Worm (Caenorhabditis elegans) whole organism, L1 larva: ENCODE measurements around the gene sru-39.
A peak's percentile ranks its signal among the peaks of the same experiment; 100 is the strongest.

ENCODE experiments used
- C04F5.9 ChIP-seq: sonication (generic microtip); optimal IDR thresholded peaks from 2 replicates; lab custom pipeline; 2016; ENCODE audit warnings: missing genetic modification characterization, missing compliant biosample characterization
- C34B4.2 ChIP-seq: sonication (generic microtip); optimal IDR thresholded peaks from 2 replicates; lab custom pipeline; 2017; ENCODE audit warnings: mild to moderate bottlenecking, missing genetic modification characterization, missing compliant biosample characterization
- aha-1 ChIP-seq: fragments of 150-350 bp; optimal IDR thresholded peaks from 2 replicates; lab custom pipeline; 2014; ENCODE audit warnings: missing biosample characterization, missing genetic modification characterization
- alr-1 ChIP-seq: fragments of 200-800 bp; sonication (Bioruptor generic); optimal IDR thresholded peaks from 2 replicates; lab custom pipeline; 2018; ENCODE audit warnings: borderline replicate concordance, mild to moderate bottlenecking, missing genetic modification characterization, missing compliant biosample characterization
- ceh-8 ChIP-seq: fragments of 200-800 bp; sonication (Bioruptor generic); optimal IDR thresholded peaks from 2 replicates; lab custom pipeline; 2018; ENCODE audit warnings: mild to moderate bottlenecking, missing genetic modification characterization, moderate library complexity, missing compliant biosample characterization
- ceh-88 ChIP-seq: fragments of 200-800 bp; sonication (Bioruptor generic); IDR thresholded peaks from 2 replicates; pipeline ENCODE4 v1.3.6; 2022; ENCODE audit warnings: missing genetic modification characterization, missing compliant biosample characterization
- dsc-1 ChIP-seq: sonication (generic microtip); optimal IDR thresholded peaks from 2 replicates; lab custom pipeline; 2016; ENCODE audit warnings: mild to moderate bottlenecking, missing genetic modification characterization, missing compliant biosample characterization
- efl-1 ChIP-seq, 4 experiments: fragments of 150-350 bp; optimal IDR thresholded peaks in 3 of 4; peaks in 1 of 4; 1 replicate in 1 of 4; 2 replicates in 3 of 4; lab custom pipeline; 2014; ENCODE audit warnings: missing biosample characterization in 2 of 4, missing genetic modification characterization in 2 of 4, missing genetic modification reagents in 2 of 4
- elt-2 ChIP-seq: sonication (generic microtip); optimal IDR thresholded peaks from 2 replicates; lab custom pipeline; 2016; ENCODE audit warnings: missing genetic modification characterization, mild to moderate bottlenecking, inconsistent platforms, missing compliant biosample characterization, missing genetic modification reagents
- ets-5 ChIP-seq: fragments of 200-800 bp; sonication (Bioruptor generic); IDR thresholded peaks from 2 replicates; pipeline ENCODE4 v1.3.6; 2022; ENCODE audit warnings: missing genetic modification characterization, missing compliant biosample characterization
- fkh-10 ChIP-seq: sonication (generic microtip); optimal IDR thresholded peaks from 2 replicates; lab custom pipeline; 2017; ENCODE audit warnings: missing biosample characterization, missing genetic modification reagents, missing genetic modification characterization
- fkh-4 ChIP-seq: sonication (generic microtip); optimal IDR thresholded peaks from 2 replicates; lab custom pipeline; 2016; ENCODE audit warnings: missing compliant biosample characterization, missing genetic modification characterization, borderline replicate concordance
- fkh-8 ChIP-seq: sonication (generic microtip); optimal IDR thresholded peaks from 2 replicates; lab custom pipeline; 2016; ENCODE audit warnings: mild to moderate bottlenecking, missing genetic modification characterization, missing compliant biosample characterization
- jun-1 ChIP-seq: fragments of 150-350 bp; optimal IDR thresholded peaks from 2 replicates; lab custom pipeline; 2014; ENCODE audit warnings: missing biosample characterization, missing genetic modification reagents, missing genetic modification characterization
- lin-35 ChIP-seq, 2 experiments: fragments of 150-350 bp; optimal IDR thresholded peaks; 2 replicates each; lab custom pipeline; 2014; ENCODE audit warnings: missing biosample characterization in 2 of 2, missing genetic modification characterization in 2 of 2, missing genetic modification reagents in 2 of 2
- lsy-2 ChIP-seq, 2 experiments: fragments of 150-350 bp; optimal IDR thresholded peaks; 2 replicates each; lab custom pipeline; 2014; ENCODE audit warnings: missing biosample characterization in 2 of 2, missing genetic modification characterization in 2 of 2
- mdl-1 ChIP-seq, 2 experiments: fragments of 150-350 bp; optimal IDR thresholded peaks; 2 replicates each; lab custom pipeline; 2014 to 2017; ENCODE audit warnings: missing biosample characterization in 2 of 2, missing genetic modification characterization in 2 of 2, inconsistent platforms in 1 of 2
- mef-2 ChIP-seq: fragments of 150-350 bp; optimal IDR thresholded peaks from 2 replicates; lab custom pipeline; 2014; ENCODE audit warnings: missing biosample characterization, missing genetic modification characterization
- nhr-12 ChIP-seq: sonication (generic microtip); optimal IDR thresholded peaks from 2 replicates; lab custom pipeline; 2017; ENCODE audit warnings: missing biosample characterization, missing genetic modification characterization
- nhr-20 ChIP-seq: sonication (generic microtip); optimal IDR thresholded peaks from 2 replicates; lab custom pipeline; 2016; ENCODE audit warnings: mild to moderate bottlenecking, missing genetic modification characterization, missing compliant biosample characterization
- nhr-237 ChIP-seq: fragments of 150-350 bp; optimal IDR thresholded peaks from 2 replicates; lab custom pipeline; 2014; ENCODE audit warnings: missing biosample characterization, missing genetic modification characterization
- nhr-47 ChIP-seq: sonication (generic microtip); optimal IDR thresholded peaks from 2 replicates; lab custom pipeline; 2016; ENCODE audit warnings: mild to moderate bottlenecking, missing genetic modification characterization, moderate library complexity, missing compliant biosample characterization
- nhr-71 ChIP-seq: sonication (generic microtip); optimal IDR thresholded peaks from 2 replicates; lab custom pipeline; 2016; ENCODE audit warnings: mild to moderate bottlenecking, missing genetic modification characterization, moderate library complexity, missing compliant biosample characterization
- nhr-77 ChIP-seq: fragments of 150-350 bp; optimal IDR thresholded peaks from 2 replicates; lab custom pipeline; 2014; ENCODE audit warnings: missing biosample characterization, missing genetic modification characterization
- pag-3 ChIP-seq: sonication (generic microtip); optimal IDR thresholded peaks from 2 replicates; lab custom pipeline; 2017; ENCODE audit warnings: missing genetic modification characterization, mild to moderate bottlenecking, missing compliant biosample characterization, antibody characterized with exemption, borderline replicate concordance; ENCODE audit not compliant: insufficient read depth
- pax-3 ChIP-seq: fragments of 200-800 bp; sonication (Bioruptor generic); optimal IDR thresholded peaks from 2 replicates; lab custom pipeline; 2018; ENCODE audit warnings: mild to moderate bottlenecking, missing genetic modification characterization, moderate library complexity, missing compliant biosample characterization
- unc-98 ChIP-seq: fragments of 200-800 bp; sonication (Bioruptor generic); IDR thresholded peaks from 2 replicates; pipeline ENCODE4 v1.3.6; 2022; ENCODE audit warnings: missing genetic modification characterization, missing compliant biosample characterization
- xbp-1 ChIP-seq: sonication (generic microtip); optimal IDR thresholded peaks from 2 replicates; lab custom pipeline; 2016; ENCODE audit warnings: missing genetic modification characterization, missing compliant biosample characterization
- zag-1 ChIP-seq: fragments of 150-350 bp; optimal IDR thresholded peaks from 2 replicates; lab custom pipeline; 2014; ENCODE audit warnings: missing biosample characterization, missing genetic modification characterization
- zip-4 ChIP-seq: fragments of 200-800 bp; sonication (Bioruptor generic); optimal IDR thresholded peaks from 2 replicates; lab custom pipeline; 2018; ENCODE audit warnings: mild to moderate bottlenecking, missing genetic modification characterization, moderate library complexity, missing compliant biosample characterization

Gene sru-39

DNA sequence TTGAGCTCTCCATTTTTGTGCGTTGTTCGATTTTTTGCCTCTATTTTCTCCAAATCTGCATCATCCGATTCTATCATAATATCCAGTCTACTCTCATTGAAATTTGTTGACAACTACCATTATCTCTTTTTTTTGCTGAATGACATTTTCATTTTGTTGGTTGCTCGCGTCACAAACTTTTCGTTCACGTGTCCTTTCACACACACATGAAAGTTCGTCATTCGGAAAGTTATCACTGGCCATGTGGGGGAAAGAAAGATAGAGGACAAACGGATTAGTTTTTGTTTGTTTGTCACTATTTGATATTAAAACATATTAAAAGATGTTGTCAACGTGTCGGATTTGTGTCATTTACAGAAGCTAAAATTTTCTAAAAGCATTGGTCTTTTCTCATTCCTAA, 8.3 kb upstream of the sru-39 start:
- no peak for TF ChIP-seq ets-5 (GFP tag; lab: Robert Waterston, UW)
- TF ChIP-seq nhr-71 (tag; lab: Kevin White, UChicago): peak; percentile 42
- peak; percentile 11 for TF ChIP-seq nhr-47 (tag; lab: Kevin White, UChicago)
- peak; percentile 7 for TF ChIP-seq elt-2
- TF ChIP-seq fkh-8: peak; percentile 62
- TF ChIP-seq pax-3 (tag; lab: Kevin White, UChicago): peak; percentile 39
- TF ChIP-seq dsc-1 (tag; lab: Kevin White, UChicago): peak; percentile 46
- peak in 1 of 2 experiments; percentile 8 for TF ChIP-seq lsy-2 (tag; optimal IDR thresholded peaks at IDR 0.05; lab: Kevin White, UChicago)
- no peak for TF ChIP-seq mdl-1 (tag; optimal IDR thresholded peaks at IDR 0.05; lab: Kevin White, UChicago)

DNA sequence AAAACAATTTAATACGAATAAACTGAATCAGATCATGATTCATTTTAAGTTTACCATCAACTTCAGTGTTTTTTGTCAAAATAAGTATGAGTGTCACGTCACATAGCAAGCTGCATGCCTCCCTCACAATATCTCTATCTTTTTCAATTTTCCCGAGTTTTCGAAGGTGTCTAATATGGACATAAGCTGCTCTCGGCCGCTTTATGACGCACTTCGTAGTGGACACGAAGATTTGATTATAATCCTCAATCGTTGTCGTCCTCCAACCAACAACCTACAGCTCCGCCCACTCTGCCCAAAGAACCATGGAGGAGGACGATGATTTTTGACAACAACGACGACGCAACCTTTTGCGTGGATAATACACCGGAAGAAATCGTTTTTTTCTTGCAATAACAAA, 7.3 kb upstream of the sru-39 start:
- TF ChIP-seq fkh-10 (GFP tag; lab: Kevin White, UChicago) (peak; percentile 24), alr-1 (no peak), zip-4 (no peak), zag-1 (tag; lab: Kevin White, UChicago) (no peak), dsc-1 (tag; lab: Kevin White, UChicago) (peak; percentile 77), ceh-88 (no peak), C34B4.2 (tag; lab: Kevin White, UChicago) (no peak), fkh-8 (peak; percentile 52), pax-3 (tag; lab: Kevin White, UChicago) (peak; percentile 30)

DNA sequence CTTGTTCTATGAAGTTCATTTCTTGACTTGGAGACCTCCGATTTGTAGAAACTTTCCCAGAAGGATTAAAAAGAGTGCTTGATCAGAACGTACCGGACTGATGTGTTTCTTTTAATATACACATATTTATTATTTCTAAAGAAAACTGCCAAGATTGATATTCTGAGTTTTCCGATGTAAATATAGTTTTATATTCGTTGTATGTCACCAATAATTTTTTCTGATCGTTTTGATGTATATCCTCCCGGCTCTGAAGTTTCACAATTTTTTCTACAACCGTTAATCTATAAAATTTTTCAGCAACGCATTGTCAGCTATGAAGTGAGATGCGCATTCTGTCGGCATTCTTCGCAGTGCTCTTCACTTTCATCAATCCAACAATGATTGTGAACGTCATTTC, 6.7 kb upstream of the sru-39 start, which contains the start of gene F46B6.9:
Gene F46B6.9 (plus strand): TSS at position 301 of the 400 bp plus-strand sequence.
- no peak for TF ChIP-seq nhr-237 (tag; lab: Kevin White, UChicago)
- no peak for TF ChIP-seq lin-35 (GFP tag; optimal IDR thresholded peaks at IDR 0.05; lab: Kevin White, UChicago)
- TF ChIP-seq xbp-1 (tag; lab: Kevin White, UChicago): no peak
- TF ChIP-seq ceh-8 (GFP tag; lab: Kevin White, UChicago): no peak

DNA sequence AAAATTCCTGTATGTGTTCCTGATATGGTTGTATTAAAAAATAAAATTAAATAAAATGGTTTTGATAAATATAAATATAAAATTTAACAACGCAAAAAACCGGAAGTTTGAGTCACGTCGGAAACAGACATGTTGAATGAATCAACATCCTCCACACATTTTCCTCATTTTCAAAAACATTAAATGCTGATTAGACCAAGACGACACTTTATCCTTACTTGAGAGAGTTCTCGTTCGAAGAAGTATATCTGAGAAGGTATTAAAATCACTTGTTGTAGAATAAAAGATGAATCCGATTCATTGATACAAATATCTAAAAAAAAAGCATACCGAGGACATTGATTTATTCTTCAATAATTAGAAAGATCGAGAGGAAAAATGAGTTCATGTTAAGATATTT, 5.1 kb upstream of the sru-39 start:
- TF ChIP-seq aha-1 (tag; lab: Kevin White, UChicago) (no peak), dsc-1 (tag; lab: Kevin White, UChicago) (peak; percentile 87), mef-2 (tag; lab: Kevin White, UChicago) (no peak), jun-1 (tag; lab: Kevin White, UChicago) (no peak), efl-1 (optimal IDR thresholded peaks at IDR 0.05; lab: Kevin White, UChicago) (no peak), efl-1 (GFP tag; optimal IDR thresholded peaks at IDR 0.05 in 1 of 2; lab: Kevin White, UChicago) (peak in 1 of 2 experiments; percentile 51), C04F5.9 (tag; lab: Kevin White, UChicago) (no peak), fkh-4 (tag; lab: Kevin White, UChicago) (peak; percentile 34), nhr-77 (tag; lab: Kevin White, UChicago) (no peak), pax-3 (tag; lab: Kevin White, UChicago) (no peak)

DNA sequence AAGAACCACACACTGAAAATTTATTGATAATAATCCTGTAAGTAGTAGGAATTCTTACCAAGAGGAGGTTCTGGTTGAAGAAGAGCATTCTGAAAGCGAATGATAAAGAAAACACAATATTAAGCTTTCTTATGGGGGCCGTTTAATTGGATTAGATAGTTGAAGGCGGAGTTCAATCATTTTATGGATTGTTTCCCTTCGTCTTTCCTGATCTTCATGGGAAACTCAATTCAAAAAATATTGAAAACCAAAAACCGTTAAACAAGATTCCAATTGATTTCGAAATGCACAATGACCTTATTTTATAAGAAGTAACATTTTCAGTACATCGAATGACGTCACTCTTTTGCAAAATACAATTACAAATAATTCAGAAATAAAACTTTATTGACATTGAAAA, 4.2 kb upstream of the sru-39 start, which contains the start of gene F46B6.13:
Gene F46B6.13 (minus strand): TSS at position 101 of the 400 bp plus-strand sequence.
- TF ChIP-seq fkh-4 (tag; lab: Kevin White, UChicago) (no peak), zip-4 (no peak), jun-1 (tag; lab: Kevin White, UChicago) (no peak), alr-1 (no peak), nhr-20 (tag; lab: Kevin White, UChicago) (no peak), nhr-12 (tag; lab: Kevin White, UChicago) (no peak), unc-98 (no peak), xbp-1 (tag; lab: Kevin White, UChicago) (no peak), zag-1 (tag; lab: Kevin White, UChicago) (no peak), pag-3 (tag; lab: Kevin White, UChicago) (no peak), pax-3 (tag; lab: Kevin White, UChicago) (no peak)
